Worm (Caenorhabditis elegans) whole organism, L4/young adult: ENCODE data around the gene D1086.2.
"Not testable (repeated sequence)": the region's sequence is repeated elsewhere in the genome, so short reads cannot be mapped to it uniquely, and the experiment has no call there.

Experiments
- W03F9.2 ChIP-seq: fragments of 150-350 bp; optimal IDR thresholded peaks from 2 replicates; lab custom pipeline; 2014; ENCODE audit warnings: missing biosample characterization, missing genetic modification characterization
- dao-5 ChIP-seq: sonication (generic microtip); optimal IDR thresholded peaks from 2 replicates; lab custom pipeline; 2016; ENCODE audit warnings: missing genotype, missing genetic modification characterization, moderate library complexity, missing compliant biosample characterization
- him-1 ChIP-seq: sonication (generic microtip); optimal IDR thresholded peaks from 2 replicates; lab custom pipeline; 2016; ENCODE audit warnings: missing genotype, missing genetic modification reagents, missing genetic modification characterization, missing compliant biosample characterization

D1086.2 gene

DNA sequence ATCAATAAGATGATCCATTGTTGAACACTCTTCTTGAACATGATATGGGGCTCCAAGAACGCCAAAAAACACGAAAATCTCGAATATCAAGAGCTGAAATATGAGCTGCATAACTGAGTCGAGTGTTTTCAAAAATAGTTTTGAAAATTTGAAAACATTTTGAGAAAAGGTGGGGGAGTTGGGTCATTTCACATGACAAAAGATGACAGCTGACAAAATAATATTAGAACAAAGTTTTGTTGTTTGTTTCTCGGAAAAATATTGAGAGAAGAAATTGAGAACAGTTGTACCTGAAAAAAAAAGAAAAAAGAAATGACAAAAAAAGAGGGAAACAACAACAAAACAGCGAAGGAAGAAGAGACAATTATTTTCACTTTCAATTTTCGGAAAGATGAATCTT, at the start of gene D1086.2, which contains the start of gene D1086.1:
TSS of gene D1086.2 (minus strand) at position 150 of the 400 bp plus-strand sequence.
TSS of gene D1086.1 (plus strand) at position 340 of the 400 bp plus-strand sequence.
- no peak for TF ChIP-seq W03F9.2 (tag; lab: Kevin White, UChicago)
- no peak for TF ChIP-seq dao-5 (tag; lab: Kevin White, UChicago)
- TF ChIP-seq him-1 (tag; lab: Kevin White, UChicago) = no peak

ce11 chrV:14147114-14147513, 48.6 kb upstream of the D1086.2 start:
- TF ChIP-seq W03F9.2 (tag; lab: Kevin White, UChicago) = no peak

DNA sequence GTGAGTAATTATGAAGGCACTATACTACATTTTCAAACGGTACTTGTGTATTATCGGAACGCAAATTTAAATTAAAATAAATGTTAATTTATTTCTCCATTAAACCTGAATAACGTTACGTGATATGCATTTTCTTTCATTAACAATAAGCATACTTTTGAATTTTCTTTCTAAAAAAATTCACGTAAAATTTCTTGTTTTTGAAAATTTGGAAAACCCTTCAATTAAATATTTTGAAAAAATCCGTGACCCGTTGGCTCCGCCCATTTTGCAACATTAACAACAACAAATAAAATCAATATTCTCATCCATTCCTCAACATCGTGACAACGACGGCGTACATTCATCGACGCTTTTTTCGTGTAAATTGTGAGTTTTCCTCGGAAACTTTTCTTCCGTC, 47.7 kb upstream of the D1086.2 start, which contains the start of gene acs-10:
TSS of gene acs-10 (plus strand) at position 301 of the 400 bp plus-strand sequence.
- TF ChIP-seq dao-5 (tag; lab: Kevin White, UChicago) (no peak), W03F9.2 (tag; lab: Kevin White, UChicago) (no peak), him-1 (tag; lab: Kevin White, UChicago) (no peak)

DNA sequence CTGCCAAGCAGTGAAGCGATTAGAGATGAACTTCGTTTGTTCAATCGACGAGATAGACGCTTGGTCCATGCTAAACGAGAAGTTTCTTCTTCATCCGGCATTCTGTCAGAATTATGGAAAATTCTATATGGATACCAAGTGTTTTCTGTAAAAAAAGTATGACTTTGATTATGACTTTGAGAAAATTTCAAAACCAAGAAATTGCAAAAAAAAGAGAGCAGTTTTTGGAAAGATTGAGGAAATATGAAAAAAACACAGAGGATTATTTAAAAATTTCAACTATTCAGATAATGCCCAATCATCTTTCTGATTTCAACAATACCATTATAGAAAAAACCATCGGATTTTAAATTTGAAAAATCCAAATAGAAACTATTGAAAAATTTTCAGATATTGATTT, 46.8 kb upstream of the D1086.2 start, which contains the start of gene par-1:
TSS of gene par-1 (minus strand) at position 101 of the 400 bp plus-strand sequence.
- no peak for TF ChIP-seq him-1 (tag; lab: Kevin White, UChicago)
- no peak for TF ChIP-seq dao-5 (tag; lab: Kevin White, UChicago)
- TF ChIP-seq W03F9.2 (tag; lab: Kevin White, UChicago) = no peak

- TF ChIP-seq him-1 (tag; lab: Kevin White, UChicago) = peak; percentile 79
- peak; percentile 7 for TF ChIP-seq W03F9.2 (tag; lab: Kevin White, UChicago)
- no peak for TF ChIP-seq dao-5 (tag; lab: Kevin White, UChicago)
Measured at ce11 chrV:14143634-14144033, 45.2 kb upstream of the D1086.2 start.

DNA sequence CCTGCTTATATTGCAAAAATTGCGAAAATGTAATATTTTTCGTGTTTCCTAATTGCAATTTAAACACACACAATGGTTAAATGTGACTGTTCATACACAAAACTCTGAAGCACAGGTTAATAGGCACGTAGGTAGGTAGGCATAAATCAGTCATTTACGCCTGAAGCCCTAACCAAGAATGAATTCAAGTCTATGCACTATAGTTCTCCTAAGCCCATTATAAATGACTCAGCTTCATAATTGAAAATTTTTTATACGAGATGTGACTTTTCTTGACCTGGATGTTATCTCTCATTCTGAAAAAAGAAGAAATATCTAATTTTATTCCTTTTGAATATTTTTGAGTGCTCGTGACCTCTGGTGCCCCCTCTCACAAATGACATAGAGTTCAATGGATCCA, 43.4 kb upstream of the D1086.2 start:
- TF ChIP-seq him-1 (tag; lab: Kevin White, UChicago) = no peak
- no peak for TF ChIP-seq W03F9.2 (tag; lab: Kevin White, UChicago)
- no peak for TF ChIP-seq dao-5 (tag; lab: Kevin White, UChicago)

DNA sequence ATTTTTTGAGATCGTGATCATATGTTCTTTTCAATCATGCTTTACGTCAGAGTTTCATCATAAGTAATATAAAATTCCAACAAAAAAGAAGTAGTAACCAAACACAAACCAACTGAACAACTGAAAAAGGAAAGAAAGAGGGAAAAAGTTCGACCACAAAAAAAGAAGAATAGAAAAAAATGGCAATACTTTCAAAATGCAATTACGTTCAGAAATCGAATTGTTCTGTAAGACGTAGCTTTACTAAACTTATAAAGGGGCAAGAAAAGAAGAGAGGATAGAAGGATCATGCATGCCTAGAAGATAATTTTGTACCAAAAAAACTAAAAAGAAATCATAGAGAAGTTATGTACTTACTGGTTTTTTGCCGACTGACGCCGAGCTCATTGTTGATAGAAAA, 42.3 kb upstream of the D1086.2 start:
- TF ChIP-seq him-1 (tag; lab: Kevin White, UChicago) = no peak
- no peak for TF ChIP-seq dao-5 (tag; lab: Kevin White, UChicago)

ce11 chrV:14139252-14140100, 41.0 kb upstream of the D1086.2 start:
- no peak for TF ChIP-seq dao-5 (tag; lab: Kevin White, UChicago)

ce11 chrV:14137766-14138165, 39.3 kb upstream of the D1086.2 start, which contains the start of gene AH10.4:
AH10.4 (minus strand) TSS chrV:14137866.
- not testable (repeated sequence) for TF ChIP-seq W03F9.2, him-1, dao-5 (tag; lab: Kevin White, UChicago)

DNA sequence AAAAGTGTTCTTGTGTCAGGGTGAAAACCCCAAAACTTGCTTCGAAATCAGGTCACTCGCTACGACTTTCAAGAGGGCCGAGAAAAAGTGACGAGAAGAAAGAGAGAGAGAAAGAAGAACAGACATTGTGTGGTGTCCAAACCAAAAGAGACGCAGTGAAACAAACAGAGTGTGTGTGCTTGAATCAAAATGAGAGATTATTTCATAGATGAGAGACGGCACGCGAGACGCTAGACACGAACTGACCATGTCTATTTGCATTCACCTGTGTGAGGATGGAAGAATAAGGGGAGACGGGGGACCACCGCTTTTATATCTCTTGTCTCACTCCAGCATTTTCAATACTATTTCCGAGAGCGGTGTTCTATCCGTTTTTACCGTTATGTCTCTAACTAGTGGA, 37.7 kb upstream of the D1086.2 start:
- TF ChIP-seq dao-5 (tag; lab: Kevin White, UChicago) = no peak
- TF ChIP-seq W03F9.2 (tag; lab: Kevin White, UChicago) = no peak
- TF ChIP-seq him-1 (tag; lab: Kevin White, UChicago) = no peak

ce11 chrV:14134757-14135441, 36.4 kb upstream of the D1086.2 start:
- TF ChIP-seq dao-5 (tag; lab: Kevin White, UChicago) (no peak), W03F9.2 (tag; lab: Kevin White, UChicago) (no peak), him-1 (tag; lab: Kevin White, UChicago) (no peak)

DNA sequence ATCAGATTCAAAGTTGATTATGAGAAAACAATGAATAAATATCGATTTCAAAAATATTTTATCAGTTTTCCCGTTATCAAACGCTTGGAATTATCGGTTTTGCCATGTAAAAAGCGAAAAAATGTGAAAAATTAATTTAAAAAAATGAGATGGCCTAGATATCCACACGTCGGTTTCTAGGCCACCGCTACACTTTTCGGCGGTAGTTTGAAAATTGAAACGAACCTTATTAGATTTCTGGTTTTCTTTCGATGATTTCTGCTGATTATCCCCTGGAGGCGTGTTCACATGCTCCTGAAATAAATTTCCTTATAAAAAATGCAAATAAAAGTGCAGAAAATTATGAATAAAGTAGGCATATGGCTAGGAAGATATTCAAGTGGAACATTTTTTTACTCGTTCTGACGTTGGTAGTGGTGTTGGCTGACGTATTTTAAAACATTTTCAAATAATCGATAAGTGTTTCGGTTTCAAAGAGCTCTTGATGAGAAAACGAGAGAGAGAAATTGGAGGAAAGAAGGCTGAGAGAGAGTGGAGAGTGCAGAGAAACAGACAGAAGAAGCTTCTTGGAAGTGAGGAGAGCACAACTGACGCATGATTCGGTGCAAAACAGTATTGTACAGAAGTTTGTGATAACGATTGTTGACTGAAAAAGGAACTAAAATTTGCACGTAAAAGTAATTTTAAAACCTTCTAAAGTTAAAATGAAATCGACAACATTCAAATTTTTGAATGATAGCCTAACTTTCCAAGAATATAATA, 34.7 kb upstream of the D1086.2 start:
- TF ChIP-seq him-1 (tag; lab: Kevin White, UChicago) (no peak), W03F9.2 (tag; lab: Kevin White, UChicago) (no peak), dao-5 (tag; lab: Kevin White, UChicago) (no peak)

- TF ChIP-seq him-1 (tag; lab: Kevin White, UChicago) (no peak), W03F9.2 (tag; lab: Kevin White, UChicago) (no peak), dao-5 (tag; lab: Kevin White, UChicago) (no peak)
Measured at ce11 chrV:14130226-14130625, 31.8 kb upstream of the D1086.2 start.
